Worm (Caenorhabditis elegans) whole organism, young adult: Measurements from ENCODE around the gene clec-215.

Experiments
- B0035.1 ChIP-seq: sonication (generic microtip); optimal IDR thresholded peaks from 2 replicates; lab custom pipeline; 2016; ENCODE audit warnings: missing genetic modification characterization, mild to moderate bottlenecking, missing compliant biosample characterization, missing genotype, missing genetic modification reagents
- B0261.1 ChIP-seq: sonication (generic microtip); optimal IDR thresholded peaks from 2 replicates; lab custom pipeline; 2016; ENCODE audit warnings: mild to moderate bottlenecking, missing genetic modification characterization, moderate library complexity, missing compliant biosample characterization
- C06A6.2 ChIP-seq: fragments of 200-800 bp; sonication (Bioruptor generic); conservative IDR thresholded peaks from 2 replicates; pipeline ENCODE4 v1.3.6; 2022; ENCODE audit warnings: missing genetic modification characterization, missing compliant biosample characterization
- C17E4.6 ChIP-seq: fragments of 200-800 bp; sonication (Bioruptor generic); IDR thresholded peaks from 2 replicates; pipeline ENCODE4 v1.3.6; 2022; ENCODE audit warnings: missing genetic modification reagents, missing genetic modification characterization, missing compliant biosample characterization
- D2030.7 ChIP-seq: fragments of 200-800 bp; sonication (Bioruptor generic); IDR thresholded peaks from 2 replicates; pipeline ENCODE4 v1.3.6; 2022; ENCODE audit warnings: missing genetic modification reagents, missing genetic modification characterization, missing compliant biosample characterization
- F10E7.11 ChIP-seq: sonication (generic microtip); optimal IDR thresholded peaks from 2 replicates; lab custom pipeline; 2017; ENCODE audit warnings: mild to moderate bottlenecking, missing genetic modification characterization, moderate library complexity, missing compliant biosample characterization
- F37B4.10 ChIP-seq: fragments of 200-800 bp; sonication (Bioruptor generic); IDR thresholded peaks from 2 replicates; pipeline ENCODE4 v1.3.6; 2022; ENCODE audit warnings: missing genetic modification characterization, missing compliant biosample characterization
- F52B5.7 ChIP-seq: sonication (generic microtip); optimal IDR thresholded peaks from 2 replicates; lab custom pipeline; 2016; ENCODE audit warnings: mild to moderate bottlenecking, missing genetic modification characterization, missing compliant biosample characterization
- F55B11.4 ChIP-seq: sonication (generic microtip); optimal IDR thresholded peaks from 2 replicates; lab custom pipeline; 2016; ENCODE audit warnings: missing compliant biosample characterization, missing genetic modification characterization, borderline replicate concordance; ENCODE audit not compliant: insufficient read depth
- K11D2.4 ChIP-seq: fragments of 200-800 bp; sonication (Bioruptor generic); IDR thresholded peaks from 2 replicates; pipeline ENCODE4 v1.3.6; 2022; ENCODE audit warnings: missing genetic modification reagents, missing genetic modification characterization, missing compliant biosample characterization
- T07F8.4 ChIP-seq: sonication (generic microtip); optimal IDR thresholded peaks from 2 replicates; lab custom pipeline; 2016; ENCODE audit warnings: mild to moderate bottlenecking, missing genetic modification characterization, moderate library complexity, missing compliant biosample characterization
- T26A5.8 ChIP-seq: sonication (generic microtip); optimal IDR thresholded peaks from 2 replicates; lab custom pipeline; 2016; ENCODE audit warnings: missing genetic modification characterization, missing compliant biosample characterization
- Y56A3A.18 ChIP-seq: fragments of 200-800 bp; sonication (Bioruptor generic); IDR thresholded peaks from 2 replicates; pipeline ENCODE4 v1.3.6; 2022; ENCODE audit warnings: missing genetic modification reagents, missing genetic modification characterization, missing compliant biosample characterization
- Y79H2A.3 ChIP-seq: fragments of 200-800 bp; sonication (Bioruptor generic); conservative IDR thresholded peaks from 2 replicates; pipeline ENCODE4 v1.3.6; 2022; ENCODE audit warnings: missing genetic modification reagents, missing genetic modification characterization, missing compliant biosample characterization
- Y95B8A.8 ChIP-seq: fragments of 200-800 bp; sonication (Bioruptor generic); IDR thresholded peaks from 2 replicates; pipeline ENCODE4 v1.3.6; 2022; ENCODE audit warnings: missing genetic modification reagents, missing genetic modification characterization, missing compliant biosample characterization
- ZK185.1 ChIP-seq: sonication (generic microtip); optimal IDR thresholded peaks from 2 replicates; lab custom pipeline; 2016; ENCODE audit warnings: mild to moderate bottlenecking, missing genetic modification characterization, missing compliant biosample characterization; ENCODE audit not compliant: poor library complexity, severe bottlenecking
- atf-7 ChIP-seq: sonication (generic microtip); optimal IDR thresholded peaks from 2 replicates; lab custom pipeline; 2017; ENCODE audit warnings: mild to moderate bottlenecking, missing genetic modification characterization, missing compliant biosample characterization
- athp-1 ChIP-seq: sonication (generic microtip); optimal IDR thresholded peaks from 2 replicates; lab custom pipeline; 2017; ENCODE audit warnings: mild to moderate bottlenecking, missing genetic modification characterization, missing compliant biosample characterization
- bed-1 ChIP-seq: fragments of 200-800 bp; sonication (Bioruptor generic); IDR thresholded peaks from 2 replicates; pipeline ENCODE4 v1.3.6; 2022; ENCODE audit warnings: missing genetic modification reagents, missing genetic modification characterization, missing compliant biosample characterization
- ccch-3 ChIP-seq: fragments of 200-800 bp; sonication (Bioruptor generic); optimal IDR thresholded peaks from 2 replicates; lab custom pipeline; 2018; ENCODE audit warnings: mild to moderate bottlenecking, missing genetic modification characterization, missing compliant biosample characterization
- cebp-2 ChIP-seq: fragments of 200-800 bp; sonication (Bioruptor generic); IDR thresholded peaks from 2 replicates; pipeline ENCODE4 v1.3.6; 2022; ENCODE audit warnings: missing genetic modification characterization, missing compliant biosample characterization
- ceh-100 ChIP-seq: fragments of 200-800 bp; sonication (Bioruptor generic); IDR thresholded peaks from 2 replicates; pipeline ENCODE4 v1.3.6; 2022; ENCODE audit warnings: missing genetic modification reagents, missing genetic modification characterization, missing compliant biosample characterization
- ceh-58 ChIP-seq: fragments of 200-800 bp; sonication (Bioruptor generic); IDR thresholded peaks from 2 replicates; pipeline ENCODE4 v1.3.6; 2022; ENCODE audit warnings: missing genetic modification characterization, missing compliant biosample characterization
- ceh-79 ChIP-seq: sonication (generic microtip); optimal IDR thresholded peaks from 2 replicates; lab custom pipeline; 2017; ENCODE audit warnings: mild to moderate bottlenecking, missing genetic modification characterization, missing compliant biosample characterization
- dpff-1 ChIP-seq: sonication (generic microtip); optimal IDR thresholded peaks from 2 replicates; lab custom pipeline; 2017; ENCODE audit warnings: mild to moderate bottlenecking, missing genetic modification characterization, missing compliant biosample characterization
- efl-1 ChIP-seq: fragments of 150-350 bp; optimal IDR thresholded peaks from 2 replicates; lab custom pipeline; 2014; ENCODE audit warnings: missing biosample characterization, missing genetic modification reagents, missing genetic modification characterization
- ekl-4 ChIP-seq: fragments of 200-800 bp; sonication (Bioruptor generic); IDR thresholded peaks from 2 replicates; pipeline ENCODE4 v1.3.6; 2022; ENCODE audit warnings: missing genetic modification reagents, missing genetic modification characterization, missing compliant biosample characterization
- ets-4 ChIP-seq: fragments of 200-800 bp; sonication (Bioruptor generic); optimal IDR thresholded peaks from 2 replicates; lab custom pipeline; 2018; ENCODE audit warnings: mild to moderate bottlenecking, missing genetic modification characterization, missing compliant biosample characterization
- gei-17 ChIP-seq: fragments of 200-800 bp; sonication (Bioruptor generic); optimal IDR thresholded peaks from 2 replicates; lab custom pipeline; 2018; ENCODE audit warnings: mild to moderate bottlenecking, missing genetic modification characterization, missing compliant biosample characterization
- hlh-26 ChIP-seq: fragments of 200-800 bp; sonication (Bioruptor generic); conservative IDR thresholded peaks from 2 replicates; pipeline ENCODE4 v1.3.6; 2022; ENCODE audit warnings: missing genetic modification reagents, missing genetic modification characterization, missing compliant biosample characterization
- hmg-1.2 ChIP-seq: fragments of 200-800 bp; sonication (Bioruptor generic); IDR thresholded peaks from 2 replicates; pipeline ENCODE4 v1.3.6; 2022; ENCODE audit warnings: missing genetic modification reagents, missing genetic modification characterization, missing compliant biosample characterization
- lag-1 ChIP-seq: fragments of 200-800 bp; sonication (Bioruptor generic); IDR thresholded peaks from 2 replicates; pipeline ENCODE4 v1.3.6; 2022; ENCODE audit warnings: missing genetic modification reagents, missing genetic modification characterization, missing compliant biosample characterization
- madf-6 ChIP-seq: fragments of 200-800 bp; sonication (Bioruptor generic); IDR thresholded peaks from 2 replicates; pipeline ENCODE4 v1.3.6; 2022; ENCODE audit warnings: missing genetic modification reagents, missing genetic modification characterization, missing compliant biosample characterization
- mel-28 ChIP-seq: sonication (generic microtip); optimal IDR thresholded peaks from 2 replicates; lab custom pipeline; 2016; ENCODE audit warnings: borderline replicate concordance, mild to moderate bottlenecking, missing genetic modification characterization, missing compliant biosample characterization
- mes-4 ChIP-seq: sonication (generic microtip); optimal IDR thresholded peaks from 2 replicates; lab custom pipeline; 2016; ENCODE audit warnings: missing genotype, missing genetic modification characterization, missing compliant biosample characterization
- nhr-179 ChIP-seq: sonication (generic microtip); optimal IDR thresholded peaks from 2 replicates; lab custom pipeline; 2016; ENCODE audit warnings: mild to moderate bottlenecking, missing genetic modification characterization, missing compliant biosample characterization
- rpc-1 ChIP-seq, 2 experiments: fragments of 150-350 bp in 1 of 2; sonication (generic microtip) in 1 of 2; optimal IDR thresholded peaks; 2 replicates each; lab custom pipeline; 2014 to 2018; ENCODE audit warnings: missing biosample characterization in 1 of 2, missing genetic modification characterization in 1 of 2, missing genetic modification reagents in 1 of 2, missing genotype in 1 of 2
- snpc-1.3 ChIP-seq: sonication (generic microtip); optimal IDR thresholded peaks from 2 replicates; lab custom pipeline; 2017; ENCODE audit warnings: missing genetic modification characterization, mild to moderate bottlenecking, missing compliant biosample characterization, antibody characterized with exemption, moderate library complexity, missing genotype, missing genetic modification reagents; ENCODE audit not compliant: insufficient read depth
- snpc-3.4 ChIP-seq: sonication (generic microtip); optimal IDR thresholded peaks from 2 replicates; lab custom pipeline; 2017; ENCODE audit warnings: missing genetic modification characterization, mild to moderate bottlenecking, missing compliant biosample characterization, antibody characterized with exemption, moderate library complexity, missing genotype, missing genetic modification reagents
- snpc-4 ChIP-seq, 5 experiments: fragments of 150-350 bp in 1 of 5; sonication (generic microtip) in 4 of 5; optimal IDR thresholded peaks; 2 replicates each; lab custom pipeline; 2014 to 2018; ENCODE audit warnings: missing genetic modification characterization in 5 of 5, missing biosample characterization in 3 of 5, antibody characterized with exemption in 2 of 5, mild to moderate bottlenecking in 2 of 5, missing compliant biosample characterization in 2 of 5, missing genotype in 2 of 5, moderate library complexity in 2 of 5, missing genetic modification reagents in 1 of 5
- sptf-2 ChIP-seq: fragments of 200-800 bp; sonication (Bioruptor generic); optimal IDR thresholded peaks from 2 replicates; lab custom pipeline; 2018; ENCODE audit warnings: mild to moderate bottlenecking, missing genetic modification characterization, missing compliant biosample characterization
- tbx-9 ChIP-seq: sonication (generic microtip); optimal IDR thresholded peaks from 2 replicates; lab custom pipeline; 2016; ENCODE audit warnings: borderline replicate concordance, missing genetic modification characterization, inconsistent platforms, missing compliant biosample characterization
- tlf-1 ChIP-seq: fragments of 200-800 bp; sonication (Bioruptor generic); optimal IDR thresholded peaks from 2 replicates; lab custom pipeline; 2018; ENCODE audit warnings: mild to moderate bottlenecking, missing genetic modification characterization, missing compliant biosample characterization
- zfh-2 ChIP-seq: fragments of 200-800 bp; sonication (Bioruptor generic); conservative IDR thresholded peaks from 2 replicates; pipeline ENCODE4 v1.3.6; 2022; ENCODE audit warnings: missing genetic modification reagents, missing genetic modification characterization, missing compliant biosample characterization
- zim-3 ChIP-seq: sonication (generic microtip); optimal IDR thresholded peaks from 2 replicates; lab custom pipeline; 2017; ENCODE audit warnings: mild to moderate bottlenecking, missing genetic modification characterization, moderate library complexity, missing compliant biosample characterization
- ztf-18 ChIP-seq: sonication (generic microtip); optimal IDR thresholded peaks from 2 replicates; lab custom pipeline; 2016; ENCODE audit warnings: missing genotype, mild to moderate bottlenecking, missing genetic modification characterization, missing compliant biosample characterization
- ztf-25 ChIP-seq: fragments of 200-800 bp; sonication (Bioruptor generic); IDR thresholded peaks from 2 replicates; pipeline ENCODE4 v1.3.6; 2022; ENCODE audit warnings: missing genetic modification reagents, missing genetic modification characterization, missing compliant biosample characterization
- ztf-6 ChIP-seq: fragments of 200-800 bp; sonication (Bioruptor generic); IDR thresholded peaks from 2 replicates; pipeline ENCODE4 v1.3.6; 2022; ENCODE audit warnings: missing genetic modification reagents, missing genetic modification characterization, missing compliant biosample characterization

Gene clec-215

ce11 chrV:7575563-7575962, 36.6 kb upstream of the clec-215 start, which contains the start of the genes snu-66 and ints-9 (continued):
- TF ChIP-seq sptf-2 (GFP tag; lab: Kevin White, UChicago) (no peak), mel-28 (tag; lab: Kevin White, UChicago) (no peak), zfh-2 (no peak), ccch-3 (no peak), hlh-26 (GFP tag; lab: Robert Waterston, UW) (no peak), F52B5.7 (tag; lab: Kevin White, UChicago) (no peak), F10E7.11 (tag; lab: Kevin White, UChicago) (no peak), Y56A3A.18 (GFP tag; lab: Robert Waterston, UW) (no peak), tbx-9 (tag; lab: Kevin White, UChicago) (no peak), cebp-2 (GFP tag; lab: Robert Waterston, UW) (no peak), ceh-58 (GFP tag; lab: Robert Waterston, UW) (no peak), ceh-100 (GFP tag; lab: Robert Waterston, UW) (no peak), T07F8.4 (tag; lab: Kevin White, UChicago) (no peak), bed-1 (no peak), ets-4 (GFP tag; lab: Kevin White, UChicago) (no peak), F37B4.10 (GFP tag; lab: Robert Waterston, UW) (no peak), ztf-25 (no peak), C17E4.6 (GFP tag; lab: Robert Waterston, UW) (no peak), ztf-6 (GFP tag; lab: Robert Waterston, UW) (no peak), nhr-179 (tag; lab: Kevin White, UChicago) (no peak), C06A6.2 (GFP tag; lab: Robert Waterston, UW) (no peak), madf-6 (GFP tag; lab: Robert Waterston, UW) (peak; percentile 41; the same call in 1 of the 2 replicates), atf-7 (tag; lab: Kevin White, UChicago) (no peak), Y79H2A.3 (no peak), ceh-79 (tag; lab: Kevin White, UChicago) (no peak), F55B11.4 (tag; lab: Kevin White, UChicago) (no peak), lag-1 (GFP tag; lab: Robert Waterston, UW) (no peak), gei-17 (no peak), B0035.1 (no peak), T26A5.8 (tag; lab: Kevin White, UChicago) (no peak), B0261.1 (no peak), snpc-4 (GFP tag; optimal IDR thresholded peaks at IDR 0.05; lab: Kevin White, UChicago) (no peak), snpc-4 (tag; optimal IDR thresholded peaks at IDR 0.05; lab: Kevin White, UChicago) (peak in 2 of 4 experiments; percentile 34 to 47), tlf-1 (GFP tag; lab: Kevin White, UChicago) (no peak), rpc-1 (optimal IDR thresholded peaks at IDR 0.05; lab: Kevin White, UChicago) (no peak), rpc-1 (tag; optimal IDR thresholded peaks at IDR 0.05; lab: Kevin White, UChicago) (no peak), snpc-1.3 (tag; lab: Kevin White, UChicago) (no peak)

- peak; percentile 17 for TF ChIP-seq snpc-3.4
- TF ChIP-seq athp-1 (tag; lab: Kevin White, UChicago): peak; percentile 14
- TF ChIP-seq ZK185.1 (tag; lab: Kevin White, UChicago): no peak
- no peak for TF ChIP-seq Y95B8A.8
- no peak for TF ChIP-seq ccch-3
- peak; percentile 10 for TF ChIP-seq efl-1 (GFP tag; lab: Kevin White, UChicago)
- TF ChIP-seq mes-4 (tag; lab: Kevin White, UChicago): no peak
- TF ChIP-seq tbx-9 (tag; lab: Kevin White, UChicago): no peak
- TF ChIP-seq C06A6.2 (GFP tag; lab: Robert Waterston, UW): no peak
- TF ChIP-seq ekl-4 (GFP tag; lab: Robert Waterston, UW): peak; percentile 25; the same call in 1 of the 2 replicates
- TF ChIP-seq ztf-18 (tag; lab: Kevin White, UChicago): peak; percentile 65
- peak; percentile 34; the same call in 1 of the 2 replicates for TF ChIP-seq D2030.7 (GFP tag; lab: Robert Waterston, UW)
- no peak for TF ChIP-seq zim-3 (tag; lab: Kevin White, UChicago)
- no peak for TF ChIP-seq dpff-1
- peak; percentile 91 for TF ChIP-seq hmg-1.2 (GFP tag; lab: Robert Waterston, UW)
- no peak for TF ChIP-seq K11D2.4 (GFP tag; lab: Robert Waterston, UW)
Measured at ce11 chrV:7580378-7580777, 31.8 kb upstream of the clec-215 start, which contains the start of gene ets-6. ets-6 (minus strand) TSS chrV:7580546.
